Worm (Caenorhabditis elegans) whole organism, L2 larva: ENCODE results near the gene W03G11.3.

Experiments
- crh-2 ChIP-seq: sonication (generic microtip); optimal IDR thresholded peaks from 2 replicates; lab custom pipeline; 2017; ENCODE audit warnings: missing biosample characterization, missing genetic modification characterization
- mbf-1 ChIP-seq: sonication (generic microtip); optimal IDR thresholded peaks from 2 replicates; lab custom pipeline; 2017; ENCODE audit warnings: missing biosample characterization, missing genetic modification characterization
- peb-1 ChIP-seq: fragments of 150-350 bp; optimal IDR thresholded peaks from 2 replicates; lab custom pipeline; 2014; ENCODE audit warnings: missing biosample characterization, missing genetic modification characterization
- ztf-11 ChIP-seq: sonication (generic microtip); optimal IDR thresholded peaks from 2 replicates; lab custom pipeline; 2017; ENCODE audit warnings: missing biosample characterization, missing genetic modification characterization

Gene W03G11.3

ce11 chrX:12056973-12057372 lies 46.6 kb downstream of the W03G11.3 start, which contains the start of gene B0198.3:
Gene B0198.3 (minus strand): TSS chrX:12057073.
- TF ChIP-seq ztf-11 (tag; lab: Kevin White, UChicago): no peak
- no peak for TF ChIP-seq mbf-1 (tag; lab: Kevin White, UChicago)
- TF ChIP-seq crh-2 (tag; lab: Kevin White, UChicago): no peak
- TF ChIP-seq peb-1 (tag; lab: Kevin White, UChicago): no peak
